Fruit fly (Drosophila melanogaster) whole organism, wandering third instar larva: Measurements from ENCODE around the gene solo.

ENCODE experiments used
- Abd-B ChIP-seq: fragments of >200 bp; optimal IDR thresholded peaks from 2 replicates; lab custom pipeline; 2017; ENCODE audit warnings: missing biosample characterization, missing genetic modification characterization
- Hnf4 ChIP-seq: fragments of 200-800 bp; sonication (Bioruptor generic); optimal IDR thresholded peaks from 2 replicates; lab custom pipeline; 2016; ENCODE audit warnings: missing biosample characterization, mild to moderate bottlenecking, missing genetic modification characterization
- Myc ChIP-seq: fragments of >200 bp; optimal IDR thresholded peaks from 2 replicates; lab custom pipeline; 2017
- OdsH ChIP-seq: fragments of 200-800 bp; sonication (Bioruptor generic); optimal IDR thresholded peaks from 2 replicates; lab custom pipeline; 2016; ENCODE audit warnings: missing biosample characterization, mild to moderate bottlenecking, missing genetic modification characterization
- Vsx2 ChIP-seq: fragments of 200-300, 225-300 bp; sonication (Bioruptor generic); optimal IDR thresholded peaks from 2 replicates; lab custom pipeline; 2018; ENCODE audit warnings: missing biosample characterization, missing genetic modification characterization; ENCODE audit not compliant: partially characterized antibody
- dmrt93B ChIP-seq: fragments of 200-800 bp; sonication (Bioruptor generic); optimal IDR thresholded peaks from 2 replicates; lab custom pipeline; 2018; ENCODE audit warnings: missing biosample characterization, mild to moderate bottlenecking, missing genetic modification characterization
- h ChIP-seq: fragments of 200-800 bp; sonication (Bioruptor generic); optimal IDR thresholded peaks from 3 replicates; lab custom pipeline; 2016; ENCODE audit warnings: missing biosample characterization, mild to moderate bottlenecking, missing genetic modification characterization
- psq ChIP-seq: fragments of 200-800 bp; sonication (Bioruptor generic); optimal IDR thresholded peaks from 3 replicates; lab custom pipeline; 2017; ENCODE audit warnings: missing biosample characterization, mild to moderate bottlenecking, missing genetic modification characterization, moderate library complexity
- sv ChIP-seq: fragments of 200-800 bp; sonication (Bioruptor generic); optimal IDR thresholded peaks from 3 replicates; lab custom pipeline; 2016; ENCODE audit warnings: missing biosample characterization, missing genetic modification characterization
- usp ChIP-seq: fragments of >200 bp; optimal IDR thresholded peaks from 2 replicates; lab custom pipeline; 2017; ENCODE audit warnings: missing biosample characterization, missing genetic modification characterization

dm6 chr2L:15113234-15113916 lies 51.9 kb downstream of the solo start, which contains the start of gene stc:
- TF ChIP-seq psq (no peak), sv (peak; percentile 45), OdsH (GFP tag; lab: Kevin White, UChicago) (peak; percentile 12), usp (no peak), Hnf4 (GFP tag; lab: Kevin White, UChicago) (no peak), Myc (lab: Kevin White, UChicago) (peak; percentile 41), dmrt93B (GFP tag; lab: Kevin White, UChicago) (no peak), Vsx2 (GFP tag; lab: Kevin White, UChicago) (no peak), h (GFP tag; lab: Kevin White, UChicago) (peak; percentile 44), Abd-B (GFP tag; lab: Kevin White, UChicago) (no peak)
